Worm (Caenorhabditis elegans) whole organism, L2 larva: ENCODE measurements around the gene T13F2.6.

ENCODE experiments used
- C34F6.9 ChIP-seq: fragments of 150-350 bp; optimal IDR thresholded peaks from 2 replicates; lab custom pipeline; 2014; ENCODE audit warnings: missing biosample characterization, missing genetic modification characterization
- alr-1 ChIP-seq: fragments of 150-350 bp; optimal IDR thresholded peaks from 2 replicates; lab custom pipeline; 2014; ENCODE audit warnings: missing biosample characterization, missing genetic modification characterization
- aly-2 ChIP-seq: fragments of 150-350 bp; optimal IDR thresholded peaks from 2 replicates; lab custom pipeline; 2014; ENCODE audit warnings: missing biosample characterization, missing genetic modification characterization
- blmp-1 ChIP-seq: sonication (generic microtip); optimal IDR thresholded peaks from 2 replicates; lab custom pipeline; 2017; ENCODE audit warnings: missing genetic modification characterization, mild to moderate bottlenecking, missing compliant biosample characterization, antibody characterized with exemption, moderate library complexity; ENCODE audit not compliant: insufficient read depth
- ceh-82 ChIP-seq: fragments of 150-350 bp; optimal IDR thresholded peaks from 2 replicates; lab custom pipeline; 2014; ENCODE audit warnings: missing biosample characterization, missing genetic modification characterization
- egl-27 ChIP-seq: sonication (generic microtip); optimal IDR thresholded peaks from 3 replicates; lab custom pipeline; 2017; ENCODE audit warnings: missing biosample characterization, missing genetic modification reagents, missing genetic modification characterization
- elt-3 ChIP-seq: sonication (generic microtip); optimal IDR thresholded peaks from 2 replicates; lab custom pipeline; 2017; ENCODE audit warnings: missing biosample characterization, missing genetic modification characterization
- lin-13 ChIP-seq: fragments of 150-350 bp; optimal IDR thresholded peaks from 2 replicates; lab custom pipeline; 2014; ENCODE audit warnings: missing biosample characterization, missing genetic modification reagents, missing genetic modification characterization
- mdl-1 ChIP-seq, 2 experiments: fragments of 150-350 bp in 1 of 2; sonication (generic microtip) in 1 of 2; optimal IDR thresholded peaks; 2 replicates each; lab custom pipeline; 2017; ENCODE audit warnings: missing biosample characterization in 2 of 2, missing genetic modification characterization in 2 of 2
- nhr-11 ChIP-seq: fragments of 150-350 bp; optimal IDR thresholded peaks from 2 replicates; lab custom pipeline; 2014; ENCODE audit warnings: missing biosample characterization, missing genetic modification characterization
- unc-39 ChIP-seq: fragments of 150-350 bp; optimal IDR thresholded peaks from 2 replicates; lab custom pipeline; 2014; ENCODE audit warnings: missing biosample characterization, missing genetic modification characterization
- unc-62 ChIP-seq: fragments of 150-350 bp; optimal IDR thresholded peaks from 2 replicates; lab custom pipeline; 2014; ENCODE audit warnings: missing biosample characterization, missing genetic modification reagents, missing genetic modification characterization
- zag-1 ChIP-seq: fragments of 150-350 bp; optimal IDR thresholded peaks from 2 replicates; lab custom pipeline; 2014; ENCODE audit warnings: missing biosample characterization, missing genetic modification characterization

- TF ChIP-seq mdl-1 (tag; optimal IDR thresholded peaks at IDR 0.05; lab: Kevin White, UChicago) (no peak), alr-1 (tag; lab: Kevin White, UChicago) (no peak), lin-13 (no peak), zag-1 (no peak), unc-39 (no peak), aly-2 (no peak), nhr-11 (tag; lab: Kevin White, UChicago) (no peak), elt-3 (tag; lab: Kevin White, UChicago) (no peak), C34F6.9 (no peak), egl-27 (tag; lab: Kevin White, UChicago) (no peak), blmp-1 (tag; lab: Kevin White, UChicago) (no peak), unc-62 (GFP tag; lab: Kevin White, UChicago) (no peak), ceh-82 (tag; lab: Kevin White, UChicago) (no peak)
Measured at ce11 chrIV:9761751-9762150, 16.4 kb upstream of the T13F2.6 start.
